Fruit fly (Drosophila melanogaster) whole organism, pupa: Measurements from ENCODE around the gene CG44005.

Source experiments
- CG10348 ChIP-seq: fragments of 200-800 bp; sonication (Bioruptor generic); IDR thresholded peaks from 2 replicates; pipeline ENCODE4 v1.3.6; 2022; ENCODE audit warnings: missing biosample characterization, missing genetic modification characterization
- CG12605 ChIP-seq: fragments of 200-800 bp; sonication (Bioruptor generic); IDR thresholded peaks from 2 replicates; pipeline ENCODE4 v1.3.6; 2022; ENCODE audit warnings: missing biosample characterization, missing genetic modification characterization
- CG13204 ChIP-seq: fragments of 200-800 bp; sonication (Bioruptor generic); optimal IDR thresholded peaks from 2 replicates; lab custom pipeline; 2018; ENCODE audit warnings: missing biosample characterization, mild to moderate bottlenecking, missing genetic modification characterization, moderate library complexity
- CG14655 ChIP-seq: fragments of 200-800 bp; sonication (Bioruptor generic); optimal IDR thresholded peaks from 3 replicates; lab custom pipeline; 2017; ENCODE audit warnings: mild to moderate bottlenecking, missing biosample characterization, missing genetic modification reagents, missing genetic modification characterization
- CG15710 ChIP-seq: fragments of 200-800 bp; sonication (Bioruptor generic); optimal IDR thresholded peaks from 2 replicates; lab custom pipeline; 2018; ENCODE audit warnings: missing biosample characterization, mild to moderate bottlenecking, missing genetic modification characterization, moderate library complexity
- CG17806 ChIP-seq: fragments of 200-800 bp; sonication (Bioruptor generic); optimal IDR thresholded peaks from 2 replicates; lab custom pipeline; 2018; ENCODE audit warnings: missing biosample characterization, mild to moderate bottlenecking, missing genetic modification characterization, moderate library complexity
- CG32121 ChIP-seq: fragments of 200-800 bp; sonication (Bioruptor generic); IDR thresholded peaks from 2 replicates; pipeline ENCODE4 v1.3.6; 2022; ENCODE audit warnings: missing biosample characterization, missing genetic modification characterization
- CG34367 ChIP-seq: fragments of 200-800 bp; sonication (Bioruptor generic); optimal IDR thresholded peaks from 2 replicates; lab custom pipeline; 2018; ENCODE audit warnings: missing biosample characterization, mild to moderate bottlenecking, missing genetic modification characterization
- CG4496 ChIP-seq: fragments of 200-800 bp; sonication (Bioruptor generic); IDR thresholded peaks from 3 replicates; pipeline ENCODE4 v1.3.6; 2022; ENCODE audit warnings: missing biosample characterization, missing genetic modification characterization
- CG8159 ChIP-seq: fragments of 200-800 bp; sonication (Bioruptor generic); optimal IDR thresholded peaks from 3 replicates; lab custom pipeline; 2018; ENCODE audit warnings: missing biosample characterization, mild to moderate bottlenecking, missing genetic modification characterization, moderate library complexity
- CG8301 ChIP-seq: fragments of 200-800 bp; sonication (Bioruptor generic); optimal IDR thresholded peaks from 2 replicates; lab custom pipeline; 2018; ENCODE audit warnings: missing biosample characterization, mild to moderate bottlenecking, missing genetic modification characterization
- CG9948 ChIP-seq: fragments of 200-800 bp; sonication (Bioruptor generic); optimal IDR thresholded peaks from 2 replicates; lab custom pipeline; 2018; ENCODE audit warnings: missing biosample characterization, mild to moderate bottlenecking, missing genetic modification characterization, moderate library complexity
- D1 ChIP-seq: fragments of 200-800 bp; sonication (Bioruptor generic); optimal IDR thresholded peaks from 2 replicates; lab custom pipeline; 2018; ENCODE audit warnings: missing biosample characterization, mild to moderate bottlenecking, missing genetic modification characterization, moderate library complexity
- EcR ChIP-seq: fragments of 200-800 bp; sonication (Bioruptor generic); optimal IDR thresholded peaks from 3 replicates; lab custom pipeline; 2019; ENCODE audit warnings: missing biosample characterization, missing genetic modification characterization, mild to moderate bottlenecking, moderate library complexity, missing genetic modification reagents
- Ets98B ChIP-seq: fragments of 200-800 bp; sonication (Bioruptor generic); IDR thresholded peaks from 2 replicates; pipeline ENCODE4 v1.3.6; 2022; ENCODE audit warnings: missing biosample characterization, missing genetic modification characterization
- Pif1A ChIP-seq: fragments of 200-800 bp; sonication (Bioruptor generic); optimal IDR thresholded peaks from 3 replicates; lab custom pipeline; 2016; ENCODE audit warnings: missing biosample characterization, missing genetic modification characterization
- Pif1B ChIP-seq: fragments of 200-800 bp; sonication (Bioruptor generic); optimal IDR thresholded peaks from 3 replicates; lab custom pipeline; 2016; ENCODE audit warnings: missing biosample characterization, missing genetic modification characterization
- Snoo ChIP-seq: fragments of 200-800 bp; sonication (Bioruptor generic); optimal IDR thresholded peaks from 3 replicates; lab custom pipeline; 2017; ENCODE audit warnings: missing biosample characterization, mild to moderate bottlenecking, missing genetic modification characterization, inconsistent platforms
- fd96Ca ChIP-seq: fragments of 200-800 bp; sonication (Bioruptor generic); IDR thresholded peaks from 3 replicates; pipeline ENCODE4 v1.3.6; 2022; ENCODE audit warnings: missing biosample characterization, missing genetic modification characterization
- gl ChIP-seq: fragments of 200-800 bp; sonication (Bioruptor generic); optimal IDR thresholded peaks from 2 replicates; lab custom pipeline; 2018; ENCODE audit warnings: missing biosample characterization, mild to moderate bottlenecking, missing genetic modification characterization
- rn ChIP-seq: fragments of 200-800 bp; sonication (Bioruptor generic); IDR thresholded peaks from 2 replicates; pipeline ENCODE4 v1.3.6; 2022; ENCODE audit warnings: missing biosample characterization, missing genetic modification characterization

Gene CG44005

dm6 chr3L:18070050-18070449, 1.9 kb downstream of the CG44005 start, which contains the start of gene CG44006:
CG44006 (minus strand) TSS chr3L:18070150.
- no peak; the same call in 2 of the 3 replicates for TF ChIP-seq CG4496
- TF ChIP-seq rn (GFP tag; lab: Robert Waterston, UW) = no peak
- TF ChIP-seq Pif1A (GFP tag; lab: Kevin White, UChicago) = no peak
- TF ChIP-seq CG15710 = no peak
- no peak for TF ChIP-seq D1
- TF ChIP-seq CG14655 (GFP tag; lab: Kevin White, UChicago) = no peak
- TF ChIP-seq CG9948 (tag; lab: Kevin White, UChicago) = no peak
- no peak for TF ChIP-seq fd96Ca (GFP tag; lab: Robert Waterston, UW)
- no peak for TF ChIP-seq CG17806 (tag; lab: Kevin White, UChicago)
- peak; percentile 68 for TF ChIP-seq EcR
- no peak for TF ChIP-seq CG34367
- TF ChIP-seq CG12605 (GFP tag; lab: Robert Waterston, UW) = peak; percentile 16; the same call in 1 of the 2 replicates

- TF ChIP-seq CG8159 (tag; lab: Kevin White, UChicago) (peak; percentile 80), CG34367 (peak; percentile 47), CG13204 (GFP tag; lab: Kevin White, UChicago) (no peak), CG8301 (tag; lab: Kevin White, UChicago) (peak; percentile 62), Pif1B (GFP tag; lab: Kevin White, UChicago) (peak; percentile 18), CG17806 (tag; lab: Kevin White, UChicago) (peak; percentile 48), Pif1A (GFP tag; lab: Kevin White, UChicago) (peak; percentile 17), D1 (peak; percentile 78), CG14655 (GFP tag; lab: Kevin White, UChicago) (peak; percentile 81), CG10348 (GFP tag; lab: Robert Waterston, UW) (no peak), CG12605 (GFP tag; lab: Robert Waterston, UW) (peak; percentile 56; the same call in 1 of the 2 replicates), fd96Ca (GFP tag; lab: Robert Waterston, UW) (no peak), CG32121 (GFP tag; lab: Robert Waterston, UW) (peak; percentile 51), CG9948 (tag; lab: Kevin White, UChicago) (peak; percentile 76), Ets98B (GFP tag; lab: Robert Waterston, UW) (no peak), Snoo (tag; lab: Kevin White, UChicago) (no peak), EcR (peak; percentile 98), CG15710 (peak; percentile 66), CG4496 (peak; percentile 72; the same call in 1 of the 3 replicates), gl (tag; lab: Kevin White, UChicago) (no peak), rn (GFP tag; lab: Robert Waterston, UW) (no peak)
- TF ChIP-seq, all 21 proteins: peak for 14
Observed at dm6 chr3L:18064632-18065482, 7.1 kb downstream of the CG44005 start, which contains the start of gene Eip75B. Eip75B (minus strand) TSS chr3L:18064696.

- TF ChIP-seq CG8301 (tag; lab: Kevin White, UChicago) = peak; percentile 82
- peak; percentile 63 for TF ChIP-seq Pif1B (GFP tag; lab: Kevin White, UChicago)
- TF ChIP-seq CG17806 (tag; lab: Kevin White, UChicago) = peak; percentile 80
- TF ChIP-seq Pif1A (GFP tag; lab: Kevin White, UChicago) = peak; percentile 85
- peak; percentile 83 for TF ChIP-seq CG15710
- TF ChIP-seq CG10348 (GFP tag; lab: Robert Waterston, UW) = no peak
- peak; percentile 78 for TF ChIP-seq CG34367
- peak; percentile 84 for TF ChIP-seq CG8159 (tag; lab: Kevin White, UChicago)
- no peak for TF ChIP-seq rn (GFP tag; lab: Robert Waterston, UW)
- TF ChIP-seq CG13204 (GFP tag; lab: Kevin White, UChicago) = peak; percentile 76
- peak; percentile 76 for TF ChIP-seq Ets98B (GFP tag; lab: Robert Waterston, UW)
- peak; percentile 71 for TF ChIP-seq CG9948 (tag; lab: Kevin White, UChicago)
- TF ChIP-seq fd96Ca (GFP tag; lab: Robert Waterston, UW) = peak; percentile 83
- TF ChIP-seq CG32121 (GFP tag; lab: Robert Waterston, UW) = peak; percentile 78
- TF ChIP-seq EcR = peak; percentile 95
- TF ChIP-seq D1 = peak; percentile 81
- TF ChIP-seq Snoo (tag; lab: Kevin White, UChicago) = peak; percentile 55
- no peak; the same call in none of the 2 replicates for TF ChIP-seq CG12605 (GFP tag; lab: Robert Waterston, UW)
- peak; percentile 90 for TF ChIP-seq CG14655 (GFP tag; lab: Kevin White, UChicago)
- peak; percentile 84 for TF ChIP-seq gl (tag; lab: Kevin White, UChicago)
- TF ChIP-seq CG4496 = peak; percentile 85
Observed at dm6 chr3L:18062959-18063510, 8.9 kb downstream of the CG44005 start.

dm6 chr3L:18061713-18062365, 10.1 kb downstream of the CG44005 start:
- TF ChIP-seq Pif1B (GFP tag; lab: Kevin White, UChicago) = peak; percentile 49
- peak; percentile 40 for TF ChIP-seq Pif1A (GFP tag; lab: Kevin White, UChicago)
- peak; percentile 15 for TF ChIP-seq CG13204 (GFP tag; lab: Kevin White, UChicago)
- TF ChIP-seq CG32121 (GFP tag; lab: Robert Waterston, UW) = no peak
- TF ChIP-seq CG10348 (GFP tag; lab: Robert Waterston, UW) = no peak
- peak; percentile 29 for TF ChIP-seq CG34367
- peak; percentile 39; the same call in 1 of the 3 replicates for TF ChIP-seq CG4496
- peak; percentile 41 for TF ChIP-seq gl (tag; lab: Kevin White, UChicago)
- TF ChIP-seq CG14655 (GFP tag; lab: Kevin White, UChicago) = peak; percentile 40
- TF ChIP-seq CG9948 (tag; lab: Kevin White, UChicago) = no peak
- peak; percentile 23 for TF ChIP-seq D1
- peak; percentile 2 for TF ChIP-seq CG17806 (tag; lab: Kevin White, UChicago)
- TF ChIP-seq fd96Ca (GFP tag; lab: Robert Waterston, UW) = no peak
- TF ChIP-seq CG12605 (GFP tag; lab: Robert Waterston, UW) = peak; percentile 59; the same call in 1 of the 2 replicates
- TF ChIP-seq EcR = peak; percentile 84
- TF ChIP-seq rn (GFP tag; lab: Robert Waterston, UW) = no peak
- peak; percentile 12; the same call in 1 of the 2 replicates for TF ChIP-seq Ets98B (GFP tag; lab: Robert Waterston, UW)
- peak; percentile 28 for TF ChIP-seq CG8159 (tag; lab: Kevin White, UChicago)
- TF ChIP-seq CG8301 (tag; lab: Kevin White, UChicago) = peak; percentile 45
- TF ChIP-seq Snoo (tag; lab: Kevin White, UChicago) = peak; percentile 65
- peak; percentile 16 for TF ChIP-seq CG15710
